Worm (Caenorhabditis elegans): ENCODE data around the gene Y7A5A.13.
A peak's percentile ranks its signal among the peaks of the same experiment; 100 is the strongest.

Y7A5A.13 gene

ce11 chrX:15730342-15730741 is 43.3 kb upstream of the Y7A5A.13 start:
- TF ChIP-seq spr-3 (GFP tag; optimal IDR thresholded peaks at IDR 0.05): no peak
- no peak for TF ChIP-seq nhr-102 (tag; optimal IDR thresholded peaks at IDR 0.05)
- no peak for TF ChIP-seq mxl-3 (GFP tag; optimal IDR thresholded peaks at IDR 0.05)
- no peak for TF ChIP-seq nhr-42 (GFP tag; IDR thresholded peaks at IDR 0.05)
- peak in 1 of 2 experiments; percentile 96 for TF ChIP-seq unc-62 (GFP tag; optimal IDR thresholded peaks at IDR 0.05 in 1 of 2)
- no peak for TF ChIP-seq unc-62 (tag; optimal IDR thresholded peaks at IDR 0.05)

- TF ChIP-seq nhr-48 (tag; optimal IDR thresholded peaks at IDR 0.05) (no peak), rbr-2 (tag; optimal IDR thresholded peaks at IDR 0.05) (no peak), tra-1 (GFP tag; IDR thresholded peaks at IDR 0.05) (no peak), nhr-111 (GFP tag; optimal IDR thresholded peaks at IDR 0.05) (no peak), ZK546.5 (tag; optimal IDR thresholded peaks at IDR 0.05) (no peak), F37D6.2 (tag; optimal IDR thresholded peaks at IDR 0.05) (no peak), daf-12 (tag; optimal IDR thresholded peaks at IDR 0.05) (no peak), Y48G9A.11 (GFP tag; IDR thresholded peaks at IDR 0.05) (no peak), Y105C5A.15 (GFP tag; IDR thresholded peaks at IDR 0.05) (no peak), mdl-1 (tag; optimal IDR thresholded peaks at IDR 0.05) (no peak), mes-2 (tag; optimal IDR thresholded peaks at IDR 0.05; ENCODE audit: poor library complexity, severe bottlenecking) (no peak), egl-27 (tag; optimal IDR thresholded peaks at IDR 0.05) (no peak), arid-1 (GFP tag; conservative IDR thresholded peaks at IDR 0.05) (no peak), spr-3 (GFP tag; optimal IDR thresholded peaks at IDR 0.05) (no peak), daf-8 (GFP tag; IDR thresholded peaks at IDR 0.05) (no peak), lin-29 (GFP tag; IDR thresholded peaks at IDR 0.05) (no peak), nhr-42 (GFP tag; IDR thresholded peaks at IDR 0.05) (no peak), lin-13 (GFP tag; optimal IDR thresholded peaks at IDR 0.05) (no peak), mep-1 (tag; optimal IDR thresholded peaks at IDR 0.05) (no peak), daf-16 (GFP tag; optimal IDR thresholded peaks at IDR 0.05) (no peak), daf-16 (tag; optimal IDR thresholded peaks at IDR 0.05) (no peak)
These were observed 42.0 kb upstream of the Y7A5A.13 start, which contains the start of gene lin-15A for ce11 chrX:15731668-15732067. Gene lin-15A, plus strand, starts transcription at chrX:15731968.

DNA sequence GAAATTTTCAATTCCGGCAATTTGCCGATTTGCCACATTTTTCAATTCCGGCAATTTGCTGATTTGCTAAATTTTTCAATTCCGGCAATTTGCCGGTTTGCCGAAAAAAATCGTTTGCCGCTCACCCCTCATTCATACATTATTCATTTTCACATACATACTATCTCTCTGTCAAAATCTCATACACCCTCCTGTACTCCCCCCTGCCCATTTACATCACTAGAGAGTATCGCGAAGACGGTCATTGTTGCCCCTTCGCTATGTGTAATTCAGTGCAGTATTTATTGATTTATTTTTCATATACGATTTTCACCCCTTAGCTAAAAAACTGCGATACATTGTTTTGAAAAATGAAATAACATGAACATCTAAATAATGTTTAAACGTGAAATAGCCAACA is 37.2 kb upstream of the Y7A5A.13 start:
- TF ChIP-seq mep-1 (tag; optimal IDR thresholded peaks at IDR 0.05) (peak; percentile 87), nhr-10 (tag; optimal IDR thresholded peaks at IDR 0.05) (peak; percentile 41), lin-1 (GFP tag; IDR thresholded peaks at IDR 0.05) (peak; percentile 61; the same call in 1 of the 2 replicates), R02D3.7 (tag; optimal IDR thresholded peaks at IDR 0.05) (no peak), attf-4 (tag; optimal IDR thresholded peaks at IDR 0.05) (no peak), skn-1 (tag; optimal IDR thresholded peaks at IDR 0.05) (no peak), dmd-8 (GFP tag; IDR thresholded peaks at IDR 0.05) (no peak), dmd-6 (GFP tag; IDR thresholded peaks at IDR 0.05) (peak; percentile 51), dmd-9 (GFP tag; IDR thresholded peaks at IDR 0.05) (no peak), spr-1 (tag; optimal IDR thresholded peaks at IDR 0.05) (peak; percentile 68), lin-29 (GFP tag; IDR thresholded peaks at IDR 0.05) (peak; percentile 66; the same call in 1 of the 2 replicates), pha-4 (GFP tag; IDR thresholded peaks at IDR 0.05) (no peak; the same call in 1 of the 2 replicates), pha-4 (tag; optimal IDR thresholded peaks at IDR 0.05) (no peak), unc-62 (GFP tag; optimal IDR thresholded peaks at IDR 0.05 in 1 of 2) (peak in 1 of 2 experiments; percentile 27), unc-62 (tag; optimal IDR thresholded peaks at IDR 0.05) (no peak), mdt-29 (GFP tag; IDR thresholded peaks at IDR 0.05) (no peak), fkh-10 (GFP tag; optimal IDR thresholded peaks at IDR 0.05) (no peak), daf-16 (GFP tag; optimal IDR thresholded peaks at IDR 0.05) (no peak), daf-16 (tag; optimal IDR thresholded peaks at IDR 0.05) (peak; percentile 67), nhr-28 (tag; optimal IDR thresholded peaks at IDR 0.05) (peak; percentile 80), egl-43 (GFP tag; IDR thresholded peaks at IDR 0.05) (no peak), ztf-7 (tag; optimal IDR thresholded peaks at IDR 0.05) (peak; percentile 81), dve-1 (tag; optimal IDR thresholded peaks at IDR 0.05; ENCODE audit: insufficient read depth) (peak; percentile 94), sdz-12 (GFP tag; optimal IDR thresholded peaks at IDR 0.05) (no peak), ctbp-1 (GFP tag; IDR thresholded peaks at IDR 0.05) (0 out of 2 replicates have a peak, but pooled peaks have one; percentile 13), madf-9 (GFP tag; conservative IDR thresholded peaks at IDR 0.05) (no peak), mxl-3 (GFP tag; optimal IDR thresholded peaks at IDR 0.05) (peak; percentile 43), ZK546.5 (tag; optimal IDR thresholded peaks at IDR 0.05) (no peak), vab-7 (GFP tag; IDR thresholded peaks at IDR 0.05) (no peak), fos-1 (tag; optimal IDR thresholded peaks at IDR 0.05) (no peak), hif-1 (tag; optimal IDR thresholded peaks at IDR 0.05) (peak in 1 of 2 experiments; percentile 46)

All from whole organism, L4 larva.